Worm (Caenorhabditis elegans) whole organism, L3 larva: ENCODE data around the gene tbc-18.

Experiments
- R02D3.7 ChIP-seq: fragments of 150-350 bp; optimal IDR thresholded peaks from 2 replicates; lab custom pipeline; 2014; ENCODE audit warnings: missing biosample characterization, missing genetic modification characterization
- ZK546.5 ChIP-seq: sonication (generic microtip); optimal IDR thresholded peaks from 2 replicates; lab custom pipeline; 2017; ENCODE audit warnings: missing biosample characterization, missing genetic modification characterization
- aly-2 ChIP-seq: fragments of 150-350 bp; optimal IDR thresholded peaks from 2 replicates; lab custom pipeline; 2014; ENCODE audit warnings: missing biosample characterization, missing genetic modification characterization
- ama-1 ChIP-seq: fragments of 150-350 bp; optimal IDR thresholded peaks from 2 replicates; lab custom pipeline; 2018
- ceh-16 ChIP-seq: sonication (generic microtip); optimal IDR thresholded peaks from 2 replicates; lab custom pipeline; 2017; ENCODE audit warnings: missing biosample characterization, missing genetic modification characterization
- ceh-28 ChIP-seq: fragments of 150-350 bp; optimal IDR thresholded peaks from 2 replicates; lab custom pipeline; 2014; ENCODE audit warnings: missing biosample characterization, missing genetic modification reagents, missing genetic modification characterization
- ceh-82 ChIP-seq: fragments of 150-350 bp; optimal IDR thresholded peaks from 2 replicates; lab custom pipeline; 2014; ENCODE audit warnings: missing biosample characterization, missing genetic modification characterization
- ceh-9 ChIP-seq: sonication (generic microtip); optimal IDR thresholded peaks from 2 replicates; lab custom pipeline; 2018; ENCODE audit warnings: missing biosample characterization, missing genetic modification characterization
- egl-5 ChIP-seq: fragments of 150-350 bp; optimal IDR thresholded peaks from 2 replicates; lab custom pipeline; 2017; ENCODE audit warnings: missing biosample characterization, missing genetic modification reagents, missing genetic modification characterization, inconsistent platforms
- elt-2 ChIP-seq: sonication (generic microtip); optimal IDR thresholded peaks from 2 replicates; lab custom pipeline; 2016; ENCODE audit warnings: missing genetic modification reagents, mild to moderate bottlenecking, missing genetic modification characterization, missing compliant biosample characterization
- eor-1 ChIP-seq, 2 experiments: fragments of 150-350 bp; optimal IDR thresholded peaks; 2 replicates each; lab custom pipeline; 2014 to 2018; ENCODE audit warnings: missing biosample characterization in 2 of 2, missing genetic modification characterization in 2 of 2
- fkh-10 ChIP-seq: sonication (generic microtip); optimal IDR thresholded peaks from 2 replicates; lab custom pipeline; 2017; ENCODE audit warnings: missing biosample characterization, missing genetic modification reagents, missing genetic modification characterization
- fkh-2 ChIP-seq: fragments of 150-350 bp; optimal IDR thresholded peaks from 2 replicates; lab custom pipeline; 2014; ENCODE audit warnings: missing biosample characterization, missing genetic modification reagents, missing genetic modification characterization
- fos-1 ChIP-seq: fragments of 150-350 bp; optimal IDR thresholded peaks from 2 replicates; lab custom pipeline; 2014; ENCODE audit warnings: missing biosample characterization, missing genetic modification characterization
- hmg-11 ChIP-seq: sonication (generic microtip); optimal IDR thresholded peaks from 2 replicates; lab custom pipeline; 2016; ENCODE audit warnings: missing genetic modification characterization, missing compliant biosample characterization
- jun-1 ChIP-seq: fragments of 150-350 bp; optimal IDR thresholded peaks from 2 replicates; lab custom pipeline; 2014; ENCODE audit warnings: missing biosample characterization, missing genetic modification reagents, missing genetic modification characterization
- lin-15B ChIP-seq: fragments of 150-350 bp; optimal IDR thresholded peaks from 2 replicates; lab custom pipeline; 2014; ENCODE audit warnings: missing biosample characterization, missing genetic modification characterization
- lin-39 ChIP-seq: fragments of 150-350 bp; optimal IDR thresholded peaks from 2 replicates; lab custom pipeline; 2018; ENCODE audit warnings: missing biosample characterization, missing genetic modification reagents, missing genetic modification characterization
- lsy-12 ChIP-seq: sonication (generic microtip); optimal IDR thresholded peaks from 2 replicates; lab custom pipeline; 2016; ENCODE audit warnings: mild to moderate bottlenecking, missing genetic modification characterization, missing compliant biosample characterization
- mdl-1 ChIP-seq: fragments of 150-350 bp; optimal IDR thresholded peaks from 2 replicates; lab custom pipeline; 2014; ENCODE audit warnings: missing biosample characterization, missing genetic modification characterization
- mml-1 ChIP-seq: fragments of 150-350 bp; sonication (generic microtip); optimal IDR thresholded peaks from 3 replicates; lab custom pipeline; 2014; ENCODE audit warnings: missing biosample characterization, missing genetic modification characterization
- nfya-1 ChIP-seq: sonication (generic microtip); optimal IDR thresholded peaks from 2 replicates; lab custom pipeline; 2017; ENCODE audit warnings: missing genetic modification characterization, mild to moderate bottlenecking, missing compliant biosample characterization, antibody characterized with exemption, moderate library complexity; ENCODE audit not compliant: insufficient read depth
- nhr-11 ChIP-seq: fragments of 150-350 bp; optimal IDR thresholded peaks from 2 replicates; lab custom pipeline; 2014; ENCODE audit warnings: missing biosample characterization, missing genetic modification characterization
- nhr-12 ChIP-seq: fragments of 150-350 bp; optimal IDR thresholded peaks from 2 replicates; lab custom pipeline; 2014; ENCODE audit warnings: missing biosample characterization, missing genetic modification characterization
- nhr-23 ChIP-seq: fragments of 150-350 bp; optimal IDR thresholded peaks from 2 replicates; lab custom pipeline; 2014; ENCODE audit warnings: missing biosample characterization, missing genetic modification reagents, missing genetic modification characterization
- nhr-237 ChIP-seq: fragments of 150-350 bp; optimal IDR thresholded peaks from 2 replicates; lab custom pipeline; 2014; ENCODE audit warnings: missing biosample characterization, missing genetic modification characterization
- nhr-25 ChIP-seq: sonication (generic microtip); optimal IDR thresholded peaks from 2 replicates; lab custom pipeline; 2017; ENCODE audit warnings: missing biosample characterization, missing genetic modification characterization
- nhr-28 ChIP-seq: fragments of 150-350 bp; optimal IDR thresholded peaks from 2 replicates; lab custom pipeline; 2014; ENCODE audit warnings: missing biosample characterization, missing genetic modification characterization
- nhr-43 ChIP-seq: sonication (generic microtip); optimal IDR thresholded peaks from 2 replicates; lab custom pipeline; 2016; ENCODE audit warnings: mild to moderate bottlenecking, missing genetic modification characterization, missing compliant biosample characterization; ENCODE audit not compliant: poor library complexity, severe bottlenecking
- nhr-67 ChIP-seq: fragments of 150-350 bp; optimal IDR thresholded peaks from 2 replicates; lab custom pipeline; 2014; ENCODE audit warnings: missing biosample characterization, missing genetic modification characterization
- nhr-76 ChIP-seq: fragments of 150-350 bp; sonication (generic microtip); optimal IDR thresholded peaks from 5 replicates; lab custom pipeline; 2014; ENCODE audit warnings: missing biosample characterization, missing genetic modification characterization
- pha-4 ChIP-seq: fragments of 150-350 bp; optimal IDR thresholded peaks from 2 replicates; lab custom pipeline; 2014; ENCODE audit warnings: missing biosample characterization, missing genetic modification reagents, missing genetic modification characterization
- pqm-1 ChIP-seq: fragments of 150-350 bp; optimal IDR thresholded peaks from 2 replicates; lab custom pipeline; 2017; ENCODE audit warnings: missing biosample characterization, missing genetic modification characterization, inconsistent platforms
- sea-2 ChIP-seq: fragments of 150-350 bp; sonication (generic microtip); optimal IDR thresholded peaks from 4 replicates; lab custom pipeline; 2014; ENCODE audit warnings: missing biosample characterization, missing genetic modification reagents, missing genetic modification characterization
- skn-1 ChIP-seq: fragments of 150-350 bp; optimal IDR thresholded peaks from 2 replicates; lab custom pipeline; 2014; ENCODE audit warnings: missing biosample characterization, missing genetic modification characterization
- snpc-4 ChIP-seq: fragments of 150-350 bp; optimal IDR thresholded peaks from 2 replicates; lab custom pipeline; 2014; ENCODE audit warnings: missing biosample characterization, missing genetic modification characterization
- tbx-2 ChIP-seq: sonication (generic microtip); optimal IDR thresholded peaks from 2 replicates; lab custom pipeline; 2016; ENCODE audit warnings: mild to moderate bottlenecking, missing genetic modification characterization, missing compliant biosample characterization
- unc-39 ChIP-seq: sonication (generic microtip); optimal IDR thresholded peaks from 4 replicates; lab custom pipeline; 2017; ENCODE audit warnings: missing biosample characterization, missing genetic modification characterization
- zag-1 ChIP-seq: fragments of 150-350 bp; optimal IDR thresholded peaks from 2 replicates; lab custom pipeline; 2014; ENCODE audit warnings: missing biosample characterization, missing genetic modification characterization
- ztf-11 ChIP-seq: fragments of 150-350 bp; optimal IDR thresholded peaks from 2 replicates; lab custom pipeline; 2014; ENCODE audit warnings: missing biosample characterization, missing genetic modification characterization
- ztf-4 ChIP-seq: fragments of 150-350 bp; optimal IDR thresholded peaks from 2 replicates; lab custom pipeline; 2014; ENCODE audit warnings: missing biosample characterization, missing genetic modification characterization

Gene tbc-18

ce11 chrX:8390508-8390907 lies 12.2 kb downstream of the tbc-18 start:
- no peak for TF ChIP-seq zag-1
- TF ChIP-seq lin-39: peak; percentile 81

- TF ChIP-seq zag-1: no peak
- TF ChIP-seq eor-1 (tag; optimal IDR thresholded peaks at IDR 0.05; lab: Kevin White, UChicago): no peak
- no peak for TF ChIP-seq tbx-2 (tag; lab: Kevin White, UChicago)
- no peak for TF ChIP-seq ZK546.5 (tag; lab: Kevin White, UChicago)
- no peak for TF ChIP-seq nhr-67 (tag; lab: Kevin White, UChicago)
- TF ChIP-seq nhr-237 (tag; lab: Kevin White, UChicago): no peak
- TF ChIP-seq R02D3.7 (tag; lab: Kevin White, UChicago): no peak
- TF ChIP-seq fkh-2: no peak
- TF ChIP-seq nhr-11 (tag; lab: Kevin White, UChicago): no peak
- no peak for TF ChIP-seq ceh-28 (tag; lab: Kevin White, UChicago)
- TF ChIP-seq ceh-9 (tag; lab: Kevin White, UChicago): no peak
- no peak for TF ChIP-seq egl-5 (tag; lab: Kevin White, UChicago)
- no peak for TF ChIP-seq elt-2 (tag; lab: Kevin White, UChicago)
- no peak for TF ChIP-seq ama-1
- TF ChIP-seq nfya-1 (tag; lab: Kevin White, UChicago): no peak
- no peak for TF ChIP-seq nhr-23
- no peak for TF ChIP-seq hmg-11 (tag; lab: Kevin White, UChicago)
- no peak for TF ChIP-seq unc-39 (tag; lab: Kevin White, UChicago)
- no peak for TF ChIP-seq nhr-76 (tag; lab: Kevin White, UChicago)
- TF ChIP-seq, all 47 proteins: peak for 0
Measured at ce11 chrX:8391505-8391904, 13.1 kb downstream of the tbc-18 start.

- no peak for TF ChIP-seq skn-1
- TF ChIP-seq R02D3.7 (tag; lab: Kevin White, UChicago): no peak
- peak; percentile 17 for TF ChIP-seq elt-2 (tag; lab: Kevin White, UChicago)
- TF ChIP-seq pqm-1: peak; percentile 54
- no peak for TF ChIP-seq pha-4
Measured at ce11 chrX:8392539-8392996, 14.2 kb downstream of the tbc-18 start, which contains the start of gene wrk-1. Gene wrk-1, minus strand, starts transcription at chrX:8392589.

ce11 chrX:8394279-8394678 lies 15.9 kb downstream of the tbc-18 start:
- TF ChIP-seq snpc-4 (tag; lab: Kevin White, UChicago) (no peak), mdl-1 (tag; lab: Kevin White, UChicago) (no peak), hmg-11 (tag; lab: Kevin White, UChicago) (no peak), egl-5 (tag; lab: Kevin White, UChicago) (no peak), nhr-76 (tag; lab: Kevin White, UChicago) (no peak), fkh-10 (GFP tag; lab: Kevin White, UChicago) (no peak), ceh-28 (tag; lab: Kevin White, UChicago) (no peak), ztf-4 (tag; lab: Kevin White, UChicago) (no peak), ceh-16 (tag; lab: Kevin White, UChicago) (no peak), mml-1 (tag; lab: Kevin White, UChicago) (no peak), nhr-23 (no peak), jun-1 (no peak), nfya-1 (tag; lab: Kevin White, UChicago) (no peak), nhr-67 (tag; lab: Kevin White, UChicago) (no peak), lin-15B (tag; lab: Kevin White, UChicago) (no peak)

ce11 chrX:8404308-8405085 lies 26.1 kb downstream of the tbc-18 start:
- TF ChIP-seq pqm-1 (peak; percentile 47), ztf-11 (tag; lab: Kevin White, UChicago) (no peak), elt-2 (tag; lab: Kevin White, UChicago) (peak; percentile 77), ztf-4 (tag; lab: Kevin White, UChicago) (no peak), fkh-10 (GFP tag; lab: Kevin White, UChicago) (peak; percentile 91), snpc-4 (tag; lab: Kevin White, UChicago) (no peak), pha-4 (peak; percentile 84), zag-1 (peak; percentile 20), nhr-28 (tag; lab: Kevin White, UChicago) (no peak), lin-39 (peak; percentile 91), fos-1 (tag; lab: Kevin White, UChicago) (peak; percentile 26), lin-15B (tag; lab: Kevin White, UChicago) (peak; percentile 50), nhr-76 (tag; lab: Kevin White, UChicago) (no peak), nhr-12 (tag; lab: Kevin White, UChicago) (no peak), aly-2 (no peak), ceh-9 (tag; lab: Kevin White, UChicago) (no peak), nhr-23 (peak; percentile 64), nhr-237 (tag; lab: Kevin White, UChicago) (no peak), ceh-82 (tag; lab: Kevin White, UChicago) (peak; percentile 79), mdl-1 (tag; lab: Kevin White, UChicago) (peak; percentile 64), nfya-1 (tag; lab: Kevin White, UChicago) (peak; percentile 79), hmg-11 (tag; lab: Kevin White, UChicago) (peak; percentile 99), lsy-12 (tag; lab: Kevin White, UChicago) (peak; percentile 90), sea-2 (peak; percentile 81), nhr-25 (tag; lab: Kevin White, UChicago) (peak; percentile 89), ama-1 (peak; percentile 20), nhr-43 (tag; lab: Kevin White, UChicago) (peak; percentile 83)
